Worm (Caenorhabditis elegans): ENCODE measurements around the gene hil-1.

DNA sequence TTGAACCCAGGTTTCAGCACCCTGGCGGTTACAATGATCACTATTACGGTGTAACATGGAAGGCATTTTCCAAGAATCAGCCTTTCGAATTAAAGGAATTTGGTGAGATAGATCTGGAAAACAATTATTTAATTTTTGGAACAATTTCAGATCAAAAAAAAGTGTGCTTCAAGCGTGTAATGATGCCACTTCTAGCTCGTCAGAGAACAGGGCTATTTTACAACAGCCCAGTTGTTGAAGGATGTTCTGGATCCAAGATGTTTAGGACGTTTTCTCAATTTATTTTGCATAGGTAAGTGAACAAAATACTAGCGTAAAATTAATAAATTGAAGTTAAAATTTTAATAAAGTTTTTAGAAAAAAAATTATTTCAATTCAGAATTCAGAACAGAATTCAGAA, 48.7 kb upstream of the hil-1 start:
- TF ChIP-seq nhr-237 (tag; optimal IDR thresholded peaks at IDR 0.05) (no peak), lin-13 (GFP tag; optimal IDR thresholded peaks at IDR 0.05) (no peak)
